Fruit fly (Drosophila melanogaster) whole organism, embryonic: Measurements from ENCODE around the gene Peritrophin-15a.

ENCODE experiments used
- Atf-2 ChIP-seq: fragments of 200-800 bp; sonication (Bioruptor generic); optimal IDR thresholded peaks from 2 replicates; lab custom pipeline; 2016; ENCODE audit warnings: missing biosample characterization, missing genetic modification characterization
- CG10959 ChIP-seq: fragments of 200-800 bp; sonication (Bioruptor generic); IDR thresholded peaks from 2 replicates; pipeline ENCODE4 v1.3.6; 2022; ENCODE audit warnings: missing biosample characterization, missing genetic modification characterization
- CG12236 ChIP-seq: fragments of 200-800 bp; sonication (Bioruptor generic); optimal IDR thresholded peaks from 2 replicates; lab custom pipeline; 2016; ENCODE audit warnings: missing biosample characterization, missing genetic modification characterization
- CG15011 ChIP-seq: fragments of 200-800 bp; sonication (Bioruptor generic); optimal IDR thresholded peaks from 3 replicates; lab custom pipeline; 2018; ENCODE audit warnings: missing biosample characterization, mild to moderate bottlenecking, missing genetic modification characterization
- CG17385 ChIP-seq: fragments of 200-800 bp; sonication (Bioruptor generic); optimal IDR thresholded peaks from 3 replicates; lab custom pipeline; 2018; ENCODE audit warnings: missing biosample characterization, mild to moderate bottlenecking, missing genetic modification characterization
- CG17912 ChIP-seq: fragments of 200-800 bp; sonication (Bioruptor generic); optimal IDR thresholded peaks from 2 replicates; lab custom pipeline; 2018; ENCODE audit warnings: missing biosample characterization, mild to moderate bottlenecking, missing genetic modification characterization
- CG3281 ChIP-seq: fragments of 200-800 bp; sonication (Bioruptor generic); optimal IDR thresholded peaks from 3 replicates; lab custom pipeline; 2017; ENCODE audit warnings: missing biosample characterization, mild to moderate bottlenecking, missing genetic modification characterization
- CG4360 ChIP-seq: fragments of 200-800 bp; sonication (Bioruptor generic); IDR thresholded peaks from 2 replicates; pipeline ENCODE4 v1.3.6; 2022; ENCODE audit warnings: missing biosample characterization, missing genetic modification characterization
- CG5245 ChIP-seq: fragments of 200-800 bp; sonication (Bioruptor generic); optimal IDR thresholded peaks from 3 replicates; lab custom pipeline; 2016; ENCODE audit warnings: missing biosample characterization, missing genetic modification characterization
- CG6254 ChIP-seq: fragments of 200-800 bp; sonication (Bioruptor generic); optimal IDR thresholded peaks from 3 replicates; lab custom pipeline; 2017; ENCODE audit warnings: mild to moderate bottlenecking, missing biosample characterization, missing genetic modification reagents, missing genetic modification characterization
- CG6791 ChIP-seq: fragments of 200-800 bp; sonication (Bioruptor generic); IDR thresholded peaks from 3 replicates; pipeline ENCODE4 v1.3.6; 2022; ENCODE audit warnings: missing biosample characterization, missing genetic modification characterization; ENCODE audit not compliant: partially characterized antibody
- CG8359 ChIP-seq: fragments of 200-800 bp; sonication (Bioruptor generic); optimal IDR thresholded peaks from 2 replicates; lab custom pipeline; 2017; ENCODE audit warnings: missing biosample characterization, mild to moderate bottlenecking, missing genetic modification characterization, borderline replicate concordance
- CG8765 ChIP-seq: fragments of 200-800 bp; sonication (Bioruptor generic); IDR thresholded peaks from 2 replicates; pipeline ENCODE4 v1.3.6; 2022; ENCODE audit warnings: missing biosample characterization, missing genetic modification characterization
- CoRest ChIP-seq: fragments of 200-800 bp; sonication (Bioruptor generic); optimal IDR thresholded peaks from 3 replicates; lab custom pipeline; 2018; ENCODE audit warnings: missing biosample characterization, mild to moderate bottlenecking, missing genetic modification characterization, moderate library complexity
- Doc3 ChIP-seq: fragments of 200-800 bp; sonication (Bioruptor generic); IDR thresholded peaks from 3 replicates; pipeline ENCODE4 v1.3.6; 2022; ENCODE audit warnings: missing biosample characterization, missing genetic modification characterization; ENCODE audit not compliant: partially characterized antibody
- Dp ChIP-seq: fragments of 200-800 bp; sonication (Bioruptor generic); optimal IDR thresholded peaks from 2 replicates; lab custom pipeline; 2018; ENCODE audit warnings: missing biosample characterization, mild to moderate bottlenecking, missing genetic modification characterization, moderate library complexity
- Gug ChIP-seq: fragments of 200-800 bp; sonication (Bioruptor generic); IDR thresholded peaks from 4 replicates; pipeline ENCODE4 v1.3.6; 2022; ENCODE audit warnings: missing biosample characterization, missing genetic modification characterization
- HLH4C ChIP-seq: fragments of 200-800 bp; sonication (Bioruptor generic); IDR thresholded peaks from 3 replicates; pipeline ENCODE4 v1.3.6; 2022; ENCODE audit warnings: missing biosample characterization, missing genetic modification characterization; ENCODE audit not compliant: partially characterized antibody
- Hr3 ChIP-seq: fragments of 200-800 bp; sonication (Bioruptor generic); optimal IDR thresholded peaks from 3 replicates; lab custom pipeline; 2016; ENCODE audit warnings: missing biosample characterization, missing genetic modification characterization
- Hr78 ChIP-seq, 2 experiments: fragments of 200-800 bp in 1 of 2; fragments of >200 bp in 1 of 2; sonication (Bioruptor generic) in 1 of 2; optimal IDR thresholded peaks; 2 replicates each; lab custom pipeline; 2017 to 2019; ENCODE audit warnings: missing biosample characterization in 2 of 2, missing genetic modification characterization in 2 of 2, mild to moderate bottlenecking in 1 of 2, moderate library complexity in 1 of 2
- MTF-1 ChIP-seq: fragments of 200-800 bp; sonication (Bioruptor generic); optimal IDR thresholded peaks from 2 replicates; lab custom pipeline; 2018; ENCODE audit warnings: missing biosample characterization, mild to moderate bottlenecking, missing genetic modification characterization, borderline replicate concordance
- Med ChIP-seq: fragments of 200-800 bp; sonication (Bioruptor generic); peaks from one replicate; lab custom pipeline; 2016; ENCODE audit warnings: missing biosample characterization, missing genetic modification characterization, mild to moderate bottlenecking, inconsistent platforms, moderate library complexity
- Nf-YA ChIP-seq: fragments of 200-800 bp; sonication (Bioruptor generic); IDR thresholded peaks from 2 replicates; pipeline ENCODE4 v1.3.6; 2022; ENCODE audit warnings: missing biosample characterization, missing genetic modification characterization
- PHDP ChIP-seq: fragments of 200-800 bp; sonication (Bioruptor generic); optimal IDR thresholded peaks from 3 replicates; lab custom pipeline; 2018; ENCODE audit warnings: missing biosample characterization, mild to moderate bottlenecking, missing genetic modification characterization, moderate library complexity
- Poxn ChIP-seq: fragments of 200-800 bp; sonication (Bioruptor generic); IDR thresholded peaks from 2 replicates; pipeline ENCODE4 v1.3.6; 2022; ENCODE audit warnings: missing biosample characterization, missing genetic modification characterization
- Rfx ChIP-seq: fragments of 200-800 bp; sonication (Bioruptor generic); IDR thresholded peaks from 2 replicates; pipeline ENCODE4 v1.3.6; 2022; ENCODE audit warnings: missing biosample characterization, missing genetic modification characterization
- Vsx1 ChIP-seq: fragments of 200-800 bp; sonication (Bioruptor generic); optimal IDR thresholded peaks from 2 replicates; lab custom pipeline; 2017; ENCODE audit warnings: missing biosample characterization, mild to moderate bottlenecking, missing genetic modification characterization, missing genetic modification reagents
- aop ChIP-seq: fragments of 200-800 bp; sonication (Bioruptor generic); IDR thresholded peaks from 2 replicates; pipeline ENCODE4 v1.3.6; 2022; ENCODE audit warnings: missing biosample characterization, missing genetic modification characterization
- ase ChIP-seq: fragments of 200-800 bp; sonication (Bioruptor generic); IDR thresholded peaks from 3 replicates; pipeline ENCODE4 v1.3.6; 2022; ENCODE audit warnings: missing biosample characterization, missing genetic modification characterization
- bab2 ChIP-seq: fragments of 200-800 bp; sonication (Bioruptor generic); optimal IDR thresholded peaks from 2 replicates; lab custom pipeline; 2016; ENCODE audit warnings: missing biosample characterization, missing genetic modification characterization
- cg ChIP-seq: fragments of 200-800 bp; sonication (Bioruptor generic); optimal IDR thresholded peaks from 3 replicates; lab custom pipeline; 2019; ENCODE audit warnings: missing biosample characterization, mild to moderate bottlenecking, missing genetic modification characterization, moderate library complexity
- chinmo ChIP-seq: fragments of 200-800 bp; sonication (Bioruptor generic); IDR thresholded peaks from 4 replicates; pipeline ENCODE4 v1.3.6; 2022; ENCODE audit warnings: missing biosample characterization, missing genetic modification characterization; ENCODE audit not compliant: partially characterized antibody
- crol ChIP-seq: fragments of 200-800 bp; sonication (Bioruptor generic); IDR thresholded peaks from 2 replicates; pipeline ENCODE4 v1.3.6; 2022; ENCODE audit warnings: missing biosample characterization, missing genetic modification characterization
- dan ChIP-seq: fragments of 200-800 bp; sonication (Bioruptor generic); IDR thresholded peaks from 2 replicates; pipeline ENCODE4 v1.3.6; 2022; ENCODE audit warnings: missing biosample characterization, missing genetic modification characterization
- exex ChIP-seq: fragments of 200-800 bp; sonication (Bioruptor generic); optimal IDR thresholded peaks from 4 replicates; lab custom pipeline; 2018; ENCODE audit warnings: missing biosample characterization, mild to moderate bottlenecking, missing genetic modification characterization, moderate library complexity
- gsb-n ChIP-seq: fragments of 200-800 bp; sonication (Bioruptor generic); optimal IDR thresholded peaks from 3 replicates; lab custom pipeline; 2018; ENCODE audit warnings: missing biosample characterization, mild to moderate bottlenecking, missing genetic modification characterization
- jigr1 ChIP-seq: fragments of 200-800 bp; sonication (Bioruptor generic); IDR thresholded peaks from 3 replicates; pipeline ENCODE4 v1.3.6; 2022; ENCODE audit warnings: missing biosample characterization, missing genetic modification characterization
- kni ChIP-seq: fragments of 200-800 bp; sonication (Bioruptor generic); optimal IDR thresholded peaks from 3 replicates; lab custom pipeline; 2017; ENCODE audit warnings: mild to moderate bottlenecking, missing biosample characterization, missing genetic modification reagents, missing genetic modification characterization
- phol ChIP-seq: fragments of 200-800 bp; sonication (Bioruptor generic); optimal IDR thresholded peaks from 3 replicates; lab custom pipeline; 2018; ENCODE audit warnings: missing biosample characterization, mild to moderate bottlenecking, missing genetic modification characterization, moderate library complexity
- rib ChIP-seq: fragments of 200-800 bp; sonication (Bioruptor generic); IDR thresholded peaks from 2 replicates; pipeline ENCODE4 v1.3.6; 2022; ENCODE audit warnings: missing biosample characterization, missing genetic modification characterization
- row ChIP-seq: fragments of 200-800 bp; sonication (Bioruptor generic); IDR thresholded peaks from 3 replicates; pipeline ENCODE4 v1.3.6; 2022; ENCODE audit warnings: missing biosample characterization, missing genetic modification characterization
- sd ChIP-seq: fragments of 200-800 bp; sonication (Bioruptor generic); optimal IDR thresholded peaks from 3 replicates; lab custom pipeline; 2018; ENCODE audit warnings: missing biosample characterization, mild to moderate bottlenecking, missing genetic modification characterization, moderate library complexity
- sens ChIP-seq: fragments of 200-800 bp; sonication (Bioruptor generic); peaks from one replicate; lab custom pipeline; 2016; ENCODE audit warnings: missing biosample characterization, missing genetic modification characterization
- slp2 ChIP-seq: fragments of 200-800 bp; sonication (Bioruptor generic); optimal IDR thresholded peaks from 2 replicates; lab custom pipeline; 2016; ENCODE audit warnings: missing biosample characterization, missing genetic modification characterization
- sqz ChIP-seq: fragments of 200-800 bp; sonication (Bioruptor generic); optimal IDR thresholded peaks from 3 replicates; lab custom pipeline; 2018; ENCODE audit warnings: missing biosample characterization, mild to moderate bottlenecking, missing genetic modification characterization
- twi ChIP-seq: fragments of 200-800 bp; optimal IDR thresholded peaks from 2 replicates; lab custom pipeline; 2019; ENCODE audit warnings: missing biosample characterization, mild to moderate bottlenecking, missing genetic modification characterization, moderate library complexity
- zfh2 ChIP-seq: fragments of 200-800 bp; sonication (Bioruptor generic); optimal IDR thresholded peaks from 2 replicates; lab custom pipeline; 2016; ENCODE audit warnings: missing biosample characterization, missing genetic modification characterization

Peritrophin-15a gene

dm6 chr2L:8420259-8420930 is 24.5 kb upstream of the Peritrophin-15a start (continued):
- peak; percentile 16 for TF ChIP-seq CoRest
- peak; percentile 11 for TF ChIP-seq PHDP
- no peak for TF ChIP-seq Poxn (GFP tag; lab: Robert Waterston, UW)
- TF ChIP-seq row (GFP tag; lab: Robert Waterston, UW), result peak; percentile 42; the same call in 2 of the 3 replicates
- peak; percentile 27; the same call in 1 of the 2 replicates for TF ChIP-seq Rfx (GFP tag; lab: Robert Waterston, UW)
- TF ChIP-seq CG4360 (GFP tag; lab: Robert Waterston, UW), result 0 out of 2 replicates have a peak, but pooled peaks have one; percentile 28
- TF ChIP-seq, all 482 proteins: peak for 25

dm6 chr2L:8419382-8419940 is 23.6 kb upstream of the Peritrophin-15a start:
- TF ChIP-seq Dp (GFP tag; lab: Kevin White, UChicago) (no peak), aop (GFP tag; lab: Robert Waterston, UW) (peak; percentile 34; the same call in 1 of the 2 replicates), cg (peak; percentile 68), crol (peak; percentile 81), Hr78 (GFP tag; optimal IDR thresholded peaks at IDR 0.05; lab: Kevin White, UChicago) (peak in 1 of 2 experiments; percentile 79), CG3281 (GFP tag; lab: Kevin White, UChicago) (no peak), jigr1 (GFP tag; lab: Robert Waterston, UW) (no peak), rib (no peak), CG8359 (GFP tag; lab: Kevin White, UChicago) (no peak), Doc3 (GFP tag; lab: Robert Waterston, UW) (no peak), CG4360 (GFP tag; lab: Robert Waterston, UW) (peak; percentile 69), Gug (no peak), Med (peak; percentile 1), dan (GFP tag; lab: Robert Waterston, UW) (no peak), chinmo (GFP tag; lab: Robert Waterston, UW) (0 out of 4 replicates have a peak, but pooled peaks have one; percentile 47), slp2 (no peak), twi (tag; lab: Kevin White, UChicago) (peak; percentile 49), Nf-YA (GFP tag; lab: Robert Waterston, UW) (no peak), MTF-1 (GFP tag; lab: Kevin White, UChicago) (no peak), bab2 (GFP tag; lab: Kevin White, UChicago) (no peak), CG6791 (GFP tag; lab: Robert Waterston, UW) (no peak), CG6254 (GFP tag; lab: Kevin White, UChicago) (no peak), gsb-n (tag; lab: Kevin White, UChicago) (peak; percentile 38), Hr3 (GFP tag; lab: Kevin White, UChicago) (no peak), Atf-2 (GFP tag; lab: Kevin White, UChicago) (no peak), CG17912 (no peak), phol (tag; lab: Kevin White, UChicago) (no peak), CG10959 (GFP tag; lab: Robert Waterston, UW) (no peak), HLH4C (GFP tag; lab: Robert Waterston, UW) (no peak), Vsx1 (no peak), CG8765 (no peak), CG15011 (GFP tag; lab: Kevin White, UChicago) (no peak), CG17385 (peak; percentile 64), exex (tag; lab: Kevin White, UChicago) (no peak), ase (no peak), zfh2 (GFP tag; lab: Kevin White, UChicago) (no peak), CG5245 (no peak), sqz (GFP tag; lab: Kevin White, UChicago) (peak; percentile 53), CG12236 (no peak), kni (peak; percentile 51), sd (tag; lab: Kevin White, UChicago) (peak; percentile 29), sens (peak; percentile 22)
